Fruit fly (Drosophila melanogaster) whole organism, wandering third instar larva: ENCODE measurements around the gene CG8031.
A peak's percentile ranks its signal among the peaks of the same experiment; 100 is the strongest.

Experiments
- Abd-B ChIP-seq: fragments of >200 bp; optimal IDR thresholded peaks from 2 replicates; lab custom pipeline; 2017; ENCODE audit warnings: missing biosample characterization, missing genetic modification characterization
- CG32264 ChIP-seq: fragments of 200-800 bp; sonication (Bioruptor generic); optimal IDR thresholded peaks from 2 replicates; lab custom pipeline; 2016; ENCODE audit warnings: missing biosample characterization, missing genetic modification characterization
- CG9705 ChIP-seq: fragments of 200-800 bp; sonication (Bioruptor generic); optimal IDR thresholded peaks from 2 replicates; lab custom pipeline; 2018; ENCODE audit warnings: missing biosample characterization, mild to moderate bottlenecking, missing genetic modification characterization
- CrebA ChIP-seq: fragments of 200-800 bp; sonication (Bioruptor generic); optimal IDR thresholded peaks from 2 replicates; lab custom pipeline; 2016; ENCODE audit warnings: missing biosample characterization, mild to moderate bottlenecking, missing genetic modification characterization, borderline replicate concordance
- Dfd ChIP-seq: fragments of >200 bp; optimal IDR thresholded peaks from 2 replicates; lab custom pipeline; 2017; ENCODE audit warnings: missing biosample characterization, missing genetic modification characterization
- Dif ChIP-seq: fragments of 200-275, 200-300 bp; sonication (Bioruptor generic); optimal IDR thresholded peaks from 2 replicates; lab custom pipeline; 2018; ENCODE audit warnings: missing biosample characterization, missing genetic modification characterization; ENCODE audit not compliant: partially characterized antibody
- GATAd ChIP-seq: sonication (Bioruptor generic); optimal IDR thresholded peaks from 2 replicates; lab custom pipeline; 2016; ENCODE audit warnings: missing biosample characterization, missing genetic modification characterization
- HLH106 ChIP-seq: fragments of 200-800 bp; optimal IDR thresholded peaks from 3 replicates; lab custom pipeline; 2019; ENCODE audit warnings: missing biosample characterization, mild to moderate bottlenecking, missing genetic modification characterization, moderate library complexity
- Hnf4 ChIP-seq: fragments of 200-800 bp; sonication (Bioruptor generic); optimal IDR thresholded peaks from 2 replicates; lab custom pipeline; 2016; ENCODE audit warnings: missing biosample characterization, mild to moderate bottlenecking, missing genetic modification characterization
- Hr78 ChIP-seq: fragments of >200 bp; optimal IDR thresholded peaks from 2 replicates; lab custom pipeline; 2017; ENCODE audit warnings: missing biosample characterization, missing genetic modification characterization
- Hr83 ChIP-seq: fragments of 200-300 bp; sonication (Bioruptor generic); optimal IDR thresholded peaks from 2 replicates; lab custom pipeline; 2016; ENCODE audit warnings: missing biosample characterization, mild to moderate bottlenecking, missing genetic modification characterization, moderate library complexity; ENCODE audit not compliant: poor library complexity, severe bottlenecking
- Jra ChIP-seq: sonication (Bioruptor generic); optimal IDR thresholded peaks from 2 replicates; lab custom pipeline; 2016; ENCODE audit warnings: missing biosample characterization, missing genetic modification characterization
- Mio ChIP-seq: sonication (Bioruptor generic); optimal IDR thresholded peaks from 2 replicates; lab custom pipeline; 2016; ENCODE audit warnings: missing biosample characterization, missing genetic modification characterization
- Myc ChIP-seq: fragments of >200 bp; optimal IDR thresholded peaks from 2 replicates; lab custom pipeline; 2017
- N ChIP-seq: fragments of >200 bp; optimal IDR thresholded peaks from 2 replicates; lab custom pipeline; 2018; ENCODE audit warnings: missing biosample characterization, missing external identifiers, missing genetic modification characterization
- OdsH ChIP-seq: fragments of 200-800 bp; sonication (Bioruptor generic); optimal IDR thresholded peaks from 2 replicates; lab custom pipeline; 2016; ENCODE audit warnings: missing biosample characterization, mild to moderate bottlenecking, missing genetic modification characterization
- Rel ChIP-seq, 2 experiments: fragments of 200-800 bp; sonication (Bioruptor generic) in 1 of 2; optimal IDR thresholded peaks; 2 replicates in 1 of 2; 3 replicates in 1 of 2; lab custom pipeline; 2016 to 2019; ENCODE audit warnings: mild to moderate bottlenecking in 2 of 2, missing biosample characterization in 2 of 2, missing genetic modification characterization in 2 of 2, moderate library complexity in 1 of 2
- Sp1 ChIP-seq: fragments of 200-800 bp; sonication (Bioruptor generic); optimal IDR thresholded peaks from 3 replicates; lab custom pipeline; 2019; ENCODE audit warnings: missing biosample characterization, mild to moderate bottlenecking, missing genetic modification characterization, moderate library complexity
- Vsx2 ChIP-seq: fragments of 200-300, 225-300 bp; sonication (Bioruptor generic); optimal IDR thresholded peaks from 2 replicates; lab custom pipeline; 2018; ENCODE audit warnings: missing biosample characterization, missing genetic modification characterization; ENCODE audit not compliant: partially characterized antibody
- br ChIP-seq: fragments of 200-800 bp; sonication (Bioruptor generic); optimal IDR thresholded peaks from 2 replicates; lab custom pipeline; 2016; ENCODE audit warnings: missing biosample characterization, missing genetic modification characterization
- brk ChIP-seq: fragments of 200-800 bp; sonication (Bioruptor generic); optimal IDR thresholded peaks from 2 replicates; lab custom pipeline; 2016; ENCODE audit warnings: missing biosample characterization, mild to moderate bottlenecking, missing genetic modification characterization
- dl ChIP-seq, 2 experiments: fragments of 175-275, 200-275 bp in 1 of 2; fragments of 200-275 bp in 1 of 2; sonication (Bioruptor generic); optimal IDR thresholded peaks; lab custom pipeline; 2018; ENCODE audit warnings: mild to moderate bottlenecking in 2 of 2, missing biosample characterization in 2 of 2, missing genetic modification characterization in 2 of 2, moderate library complexity in 2 of 2; ENCODE audit not compliant: partially characterized antibody in 2 of 2, insufficient read depth in 1 of 2
- dmrt93B ChIP-seq: fragments of 200-800 bp; sonication (Bioruptor generic); optimal IDR thresholded peaks from 2 replicates; lab custom pipeline; 2018; ENCODE audit warnings: missing biosample characterization, mild to moderate bottlenecking, missing genetic modification characterization
- dsf ChIP-seq: sonication (Bioruptor generic); optimal IDR thresholded peaks from 2 replicates; lab custom pipeline; 2016; ENCODE audit warnings: missing biosample characterization, missing genetic modification characterization, borderline replicate concordance
- ey ChIP-seq: fragments of 200-800 bp; sonication (Bioruptor generic); optimal IDR thresholded peaks from 2 replicates; lab custom pipeline; 2016; ENCODE audit warnings: missing biosample characterization, missing genetic modification characterization
- foxo ChIP-seq, 2 experiments: fragments of 200-800 bp; sonication (Bioruptor generic); optimal IDR thresholded peaks; 2 replicates in 1 of 2; 3 replicates in 1 of 2; lab custom pipeline; 2016 to 2017; ENCODE audit warnings: missing biosample characterization in 2 of 2, missing genetic modification characterization in 2 of 2
- fru ChIP-seq: fragments of 200-800 bp; sonication (Bioruptor generic); optimal IDR thresholded peaks from 3 replicates; lab custom pipeline; 2016; ENCODE audit warnings: missing biosample characterization, mild to moderate bottlenecking, missing genetic modification characterization
- h ChIP-seq: fragments of 200-800 bp; sonication (Bioruptor generic); optimal IDR thresholded peaks from 3 replicates; lab custom pipeline; 2016; ENCODE audit warnings: missing biosample characterization, mild to moderate bottlenecking, missing genetic modification characterization
- jim ChIP-seq: fragments of 175-275, 200-325 bp; sonication (Bioruptor generic); optimal IDR thresholded peaks from 2 replicates; lab custom pipeline; 2016; ENCODE audit warnings: missing biosample characterization, mild to moderate bottlenecking, missing genetic modification characterization
- lola ChIP-seq: fragments of >200 bp; optimal IDR thresholded peaks from 2 replicates; lab custom pipeline; 2017; ENCODE audit warnings: missing biosample characterization, missing genetic modification characterization
- pan ChIP-seq: fragments of >200 bp; optimal IDR thresholded peaks from 2 replicates; lab custom pipeline; 2017
- psq ChIP-seq: fragments of 200-800 bp; sonication (Bioruptor generic); optimal IDR thresholded peaks from 3 replicates; lab custom pipeline; 2017; ENCODE audit warnings: missing biosample characterization, mild to moderate bottlenecking, missing genetic modification characterization, moderate library complexity
- rgr ChIP-seq: fragments of 200-800 bp; sonication (Bioruptor generic); optimal IDR thresholded peaks from 3 replicates; lab custom pipeline; 2016; ENCODE audit warnings: missing biosample characterization, mild to moderate bottlenecking, missing genetic modification characterization
- sage ChIP-seq: fragments of 200-800 bp; sonication (Bioruptor generic); optimal IDR thresholded peaks from 2 replicates; lab custom pipeline; 2016; ENCODE audit warnings: missing biosample characterization, mild to moderate bottlenecking, missing genetic modification characterization
- sv ChIP-seq: fragments of 200-800 bp; sonication (Bioruptor generic); optimal IDR thresholded peaks from 3 replicates; lab custom pipeline; 2016; ENCODE audit warnings: missing biosample characterization, missing genetic modification characterization
- tai ChIP-seq: sonication (Bioruptor generic); optimal IDR thresholded peaks from 2 replicates; lab custom pipeline; 2016; ENCODE audit warnings: missing biosample characterization, missing genetic modification characterization
- usp ChIP-seq: fragments of >200 bp; optimal IDR thresholded peaks from 2 replicates; lab custom pipeline; 2017; ENCODE audit warnings: missing biosample characterization, missing genetic modification characterization
- woc ChIP-seq: sonication (Bioruptor generic); optimal IDR thresholded peaks from 2 replicates; lab custom pipeline; 2016; ENCODE audit warnings: missing biosample characterization, mild to moderate bottlenecking, missing genetic modification characterization

Gene CG8031

dm6 chr3R:13018284-13018900 lies 7.3 kb upstream of the CG8031 start:
- TF ChIP-seq Rel (GFP tag; optimal IDR thresholded peaks at IDR 0.05; lab: Kevin White, UChicago) = no peak
- peak; percentile 73 for TF ChIP-seq Rel (tag; optimal IDR thresholded peaks at IDR 0.05; lab: Kevin White, UChicago)
- peak; percentile 73 for TF ChIP-seq h (GFP tag; lab: Kevin White, UChicago)
- no peak for TF ChIP-seq tai

- TF ChIP-seq OdsH (GFP tag; lab: Kevin White, UChicago) (no peak), rgr (GFP tag; lab: Kevin White, UChicago) (peak; percentile 59), Rel (GFP tag; optimal IDR thresholded peaks at IDR 0.05; lab: Kevin White, UChicago) (no peak), Rel (tag; optimal IDR thresholded peaks at IDR 0.05; lab: Kevin White, UChicago) (peak; percentile 93), h (GFP tag; lab: Kevin White, UChicago) (peak; percentile 50)
These were observed 6.5 kb upstream of the CG8031 start for dm6 chr3R:13017623-13018036.

DNA sequence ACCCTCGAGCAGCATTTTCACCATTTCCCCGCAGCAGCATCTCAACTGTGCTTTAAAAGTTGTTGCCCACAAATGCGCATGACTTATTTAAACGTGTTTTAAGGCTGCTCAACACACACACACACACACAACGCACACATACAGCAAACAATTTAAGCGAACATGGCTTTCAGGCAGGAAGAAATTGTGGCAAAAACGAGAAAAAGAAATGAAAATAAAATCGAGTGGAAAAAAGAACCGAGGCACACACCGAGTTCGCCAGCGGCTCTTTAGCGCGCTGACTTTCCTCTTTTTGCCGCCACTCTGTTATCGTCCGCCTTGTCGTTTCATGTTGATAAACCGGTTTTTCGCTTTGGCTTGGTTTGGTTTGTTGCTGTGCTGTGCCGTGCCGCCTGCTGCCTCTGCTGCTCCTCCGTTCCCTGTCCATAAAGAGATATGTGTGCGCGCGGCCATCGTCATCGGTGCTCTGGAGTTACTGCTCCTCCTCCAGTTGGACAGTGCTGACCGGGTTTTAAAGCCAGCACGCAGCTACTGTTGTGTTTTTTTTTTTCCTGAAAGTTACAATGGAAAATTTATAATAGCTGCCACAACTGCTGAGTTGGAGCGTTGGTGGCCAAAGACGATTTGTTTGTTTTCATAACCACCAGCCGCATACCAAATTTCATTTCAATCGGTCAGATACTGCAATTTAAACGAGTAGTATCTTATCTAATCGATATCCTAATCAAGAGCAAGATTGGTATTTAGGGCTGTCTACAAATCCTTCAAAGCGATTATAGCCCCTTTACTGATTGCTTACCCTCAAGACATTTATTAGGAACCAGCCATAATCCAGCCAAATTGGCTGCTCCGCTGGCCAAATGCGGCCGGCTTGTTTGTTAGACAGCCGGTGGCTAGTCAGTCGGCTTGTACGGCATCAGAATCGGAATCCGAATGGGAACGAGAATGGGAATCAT lies 5.0 kb upstream of the CG8031 start:
- TF ChIP-seq br (GFP tag; lab: Kevin White, UChicago) (peak; percentile 36), CrebA (GFP tag; lab: Kevin White, UChicago) (no peak), Mio (GFP tag; lab: Kevin White, UChicago) (no peak), OdsH (GFP tag; lab: Kevin White, UChicago) (peak; percentile 11), Jra (GFP tag; lab: Kevin White, UChicago) (peak; percentile 25), psq (peak; percentile 69), Abd-B (GFP tag; lab: Kevin White, UChicago) (no peak), foxo (GFP tag; optimal IDR thresholded peaks at IDR 0.05; lab: Kevin White, UChicago) (peak; percentile 22 to 72), Hr78 (GFP tag; lab: Kevin White, UChicago) (no peak), CG9705 (GFP tag; lab: Kevin White, UChicago) (no peak), Dif (peak; percentile 68), Myc (lab: Kevin White, UChicago) (peak; percentile 96), dl (GFP tag; optimal IDR thresholded peaks at IDR 0.05; lab: Kevin White, UChicago; ENCODE audit: insufficient read depth in 1 of 2, partially characterized antibody in 2 of 2) (peak; percentile 60 to 71), rgr (GFP tag; lab: Kevin White, UChicago) (no peak), woc (GFP tag; lab: Kevin White, UChicago) (peak; percentile 87), lola (no peak), dsf (GFP tag; lab: Kevin White, UChicago) (no peak), CG32264 (GFP tag; lab: Kevin White, UChicago) (peak; percentile 9), Rel (GFP tag; optimal IDR thresholded peaks at IDR 0.05; lab: Kevin White, UChicago) (peak; percentile 87), Rel (tag; optimal IDR thresholded peaks at IDR 0.05; lab: Kevin White, UChicago) (peak; percentile 73), sage (peak; percentile 46), GATAd (GFP tag; lab: Kevin White, UChicago) (no peak), HLH106 (peak; percentile 4), Hnf4 (peak; percentile 16), N (no peak), Vsx2 (GFP tag; lab: Kevin White, UChicago) (no peak), tai (peak; percentile 9), jim (peak; percentile 21), h (GFP tag; lab: Kevin White, UChicago) (peak; percentile 42), sv (GFP tag; lab: Kevin White, UChicago) (no peak), brk (GFP tag; lab: Kevin White, UChicago) (peak; percentile 56), Hr83 (GFP tag; lab: Kevin White, UChicago) (peak; percentile 65), Dfd (GFP tag; lab: Kevin White, UChicago) (no peak), ey (peak; percentile 21), Sp1 (no peak), fru (peak; percentile 62), pan (lab: Kevin White, UChicago) (no peak), dmrt93B (GFP tag; lab: Kevin White, UChicago) (no peak), usp (GFP tag; lab: Kevin White, UChicago) (no peak)
